Fruit fly (Drosophila melanogaster) whole organism, wandering third instar larva: ENCODE data around the gene Ndf.

Experiments
- Abd-B ChIP-seq: fragments of >200 bp; optimal IDR thresholded peaks from 2 replicates; lab custom pipeline; 2017; ENCODE audit warnings: missing biosample characterization, missing genetic modification characterization
- CG32264 ChIP-seq: fragments of 200-800 bp; sonication (Bioruptor generic); optimal IDR thresholded peaks from 2 replicates; lab custom pipeline; 2016; ENCODE audit warnings: missing biosample characterization, missing genetic modification characterization
- CG9705 ChIP-seq: fragments of 200-800 bp; sonication (Bioruptor generic); optimal IDR thresholded peaks from 2 replicates; lab custom pipeline; 2018; ENCODE audit warnings: missing biosample characterization, mild to moderate bottlenecking, missing genetic modification characterization
- CrebA ChIP-seq: fragments of 200-800 bp; sonication (Bioruptor generic); optimal IDR thresholded peaks from 2 replicates; lab custom pipeline; 2016; ENCODE audit warnings: missing biosample characterization, mild to moderate bottlenecking, missing genetic modification characterization, borderline replicate concordance
- Dfd ChIP-seq: fragments of >200 bp; optimal IDR thresholded peaks from 2 replicates; lab custom pipeline; 2017; ENCODE audit warnings: missing biosample characterization, missing genetic modification characterization
- Dif ChIP-seq: fragments of 200-275, 200-300 bp; sonication (Bioruptor generic); optimal IDR thresholded peaks from 2 replicates; lab custom pipeline; 2018; ENCODE audit warnings: missing biosample characterization, missing genetic modification characterization; ENCODE audit not compliant: partially characterized antibody
- GATAd ChIP-seq: sonication (Bioruptor generic); optimal IDR thresholded peaks from 2 replicates; lab custom pipeline; 2016; ENCODE audit warnings: missing biosample characterization, missing genetic modification characterization
- HLH106 ChIP-seq: fragments of 200-800 bp; optimal IDR thresholded peaks from 3 replicates; lab custom pipeline; 2019; ENCODE audit warnings: missing biosample characterization, mild to moderate bottlenecking, missing genetic modification characterization, moderate library complexity
- Hnf4 ChIP-seq: fragments of 200-800 bp; sonication (Bioruptor generic); optimal IDR thresholded peaks from 2 replicates; lab custom pipeline; 2016; ENCODE audit warnings: missing biosample characterization, mild to moderate bottlenecking, missing genetic modification characterization
- Hr78 ChIP-seq: fragments of >200 bp; optimal IDR thresholded peaks from 2 replicates; lab custom pipeline; 2017; ENCODE audit warnings: missing biosample characterization, missing genetic modification characterization
- Hr83 ChIP-seq: fragments of 200-300 bp; sonication (Bioruptor generic); optimal IDR thresholded peaks from 2 replicates; lab custom pipeline; 2016; ENCODE audit warnings: missing biosample characterization, mild to moderate bottlenecking, missing genetic modification characterization, moderate library complexity; ENCODE audit not compliant: poor library complexity, severe bottlenecking
- Jra ChIP-seq: sonication (Bioruptor generic); optimal IDR thresholded peaks from 2 replicates; lab custom pipeline; 2016; ENCODE audit warnings: missing biosample characterization, missing genetic modification characterization
- Mio ChIP-seq: sonication (Bioruptor generic); optimal IDR thresholded peaks from 2 replicates; lab custom pipeline; 2016; ENCODE audit warnings: missing biosample characterization, missing genetic modification characterization
- Myc ChIP-seq: fragments of >200 bp; optimal IDR thresholded peaks from 2 replicates; lab custom pipeline; 2017
- N ChIP-seq: fragments of >200 bp; optimal IDR thresholded peaks from 2 replicates; lab custom pipeline; 2018; ENCODE audit warnings: missing biosample characterization, missing external identifiers, missing genetic modification characterization
- OdsH ChIP-seq: fragments of 200-800 bp; sonication (Bioruptor generic); optimal IDR thresholded peaks from 2 replicates; lab custom pipeline; 2016; ENCODE audit warnings: missing biosample characterization, mild to moderate bottlenecking, missing genetic modification characterization
- Rel ChIP-seq, 2 experiments: fragments of 200-800 bp; sonication (Bioruptor generic) in 1 of 2; optimal IDR thresholded peaks; 2 replicates in 1 of 2; 3 replicates in 1 of 2; lab custom pipeline; 2016 to 2019; ENCODE audit warnings: mild to moderate bottlenecking in 2 of 2, missing biosample characterization in 2 of 2, missing genetic modification characterization in 2 of 2, moderate library complexity in 1 of 2
- Sp1 ChIP-seq: fragments of 200-800 bp; sonication (Bioruptor generic); optimal IDR thresholded peaks from 3 replicates; lab custom pipeline; 2019; ENCODE audit warnings: missing biosample characterization, mild to moderate bottlenecking, missing genetic modification characterization, moderate library complexity
- Vsx2 ChIP-seq: fragments of 200-300, 225-300 bp; sonication (Bioruptor generic); optimal IDR thresholded peaks from 2 replicates; lab custom pipeline; 2018; ENCODE audit warnings: missing biosample characterization, missing genetic modification characterization; ENCODE audit not compliant: partially characterized antibody
- br ChIP-seq: fragments of 200-800 bp; sonication (Bioruptor generic); optimal IDR thresholded peaks from 2 replicates; lab custom pipeline; 2016; ENCODE audit warnings: missing biosample characterization, missing genetic modification characterization
- brk ChIP-seq: fragments of 200-800 bp; sonication (Bioruptor generic); optimal IDR thresholded peaks from 2 replicates; lab custom pipeline; 2016; ENCODE audit warnings: missing biosample characterization, mild to moderate bottlenecking, missing genetic modification characterization
- dl ChIP-seq, 2 experiments: fragments of 175-275, 200-275 bp in 1 of 2; fragments of 200-275 bp in 1 of 2; sonication (Bioruptor generic); optimal IDR thresholded peaks; lab custom pipeline; 2018; ENCODE audit warnings: mild to moderate bottlenecking in 2 of 2, missing biosample characterization in 2 of 2, missing genetic modification characterization in 2 of 2, moderate library complexity in 2 of 2; ENCODE audit not compliant: partially characterized antibody in 2 of 2, insufficient read depth in 1 of 2
- dmrt93B ChIP-seq: fragments of 200-800 bp; sonication (Bioruptor generic); optimal IDR thresholded peaks from 2 replicates; lab custom pipeline; 2018; ENCODE audit warnings: missing biosample characterization, mild to moderate bottlenecking, missing genetic modification characterization
- dsf ChIP-seq: sonication (Bioruptor generic); optimal IDR thresholded peaks from 2 replicates; lab custom pipeline; 2016; ENCODE audit warnings: missing biosample characterization, missing genetic modification characterization, borderline replicate concordance
- ey ChIP-seq: fragments of 200-800 bp; sonication (Bioruptor generic); optimal IDR thresholded peaks from 2 replicates; lab custom pipeline; 2016; ENCODE audit warnings: missing biosample characterization, missing genetic modification characterization
- foxo ChIP-seq, 2 experiments: fragments of 200-800 bp; sonication (Bioruptor generic); optimal IDR thresholded peaks; 2 replicates in 1 of 2; 3 replicates in 1 of 2; lab custom pipeline; 2016 to 2017; ENCODE audit warnings: missing biosample characterization in 2 of 2, missing genetic modification characterization in 2 of 2
- fru ChIP-seq: fragments of 200-800 bp; sonication (Bioruptor generic); optimal IDR thresholded peaks from 3 replicates; lab custom pipeline; 2016; ENCODE audit warnings: missing biosample characterization, mild to moderate bottlenecking, missing genetic modification characterization
- h ChIP-seq: fragments of 200-800 bp; sonication (Bioruptor generic); optimal IDR thresholded peaks from 3 replicates; lab custom pipeline; 2016; ENCODE audit warnings: missing biosample characterization, mild to moderate bottlenecking, missing genetic modification characterization
- jim ChIP-seq: fragments of 175-275, 200-325 bp; sonication (Bioruptor generic); optimal IDR thresholded peaks from 2 replicates; lab custom pipeline; 2016; ENCODE audit warnings: missing biosample characterization, mild to moderate bottlenecking, missing genetic modification characterization
- lola ChIP-seq: fragments of >200 bp; optimal IDR thresholded peaks from 2 replicates; lab custom pipeline; 2017; ENCODE audit warnings: missing biosample characterization, missing genetic modification characterization
- pan ChIP-seq: fragments of >200 bp; optimal IDR thresholded peaks from 2 replicates; lab custom pipeline; 2017
- psq ChIP-seq: fragments of 200-800 bp; sonication (Bioruptor generic); optimal IDR thresholded peaks from 3 replicates; lab custom pipeline; 2017; ENCODE audit warnings: missing biosample characterization, mild to moderate bottlenecking, missing genetic modification characterization, moderate library complexity
- rgr ChIP-seq: fragments of 200-800 bp; sonication (Bioruptor generic); optimal IDR thresholded peaks from 3 replicates; lab custom pipeline; 2016; ENCODE audit warnings: missing biosample characterization, mild to moderate bottlenecking, missing genetic modification characterization
- sage ChIP-seq: fragments of 200-800 bp; sonication (Bioruptor generic); optimal IDR thresholded peaks from 2 replicates; lab custom pipeline; 2016; ENCODE audit warnings: missing biosample characterization, mild to moderate bottlenecking, missing genetic modification characterization
- sv ChIP-seq: fragments of 200-800 bp; sonication (Bioruptor generic); optimal IDR thresholded peaks from 3 replicates; lab custom pipeline; 2016; ENCODE audit warnings: missing biosample characterization, missing genetic modification characterization
- tai ChIP-seq: sonication (Bioruptor generic); optimal IDR thresholded peaks from 2 replicates; lab custom pipeline; 2016; ENCODE audit warnings: missing biosample characterization, missing genetic modification characterization
- usp ChIP-seq: fragments of >200 bp; optimal IDR thresholded peaks from 2 replicates; lab custom pipeline; 2017; ENCODE audit warnings: missing biosample characterization, missing genetic modification characterization
- woc ChIP-seq: sonication (Bioruptor generic); optimal IDR thresholded peaks from 2 replicates; lab custom pipeline; 2016; ENCODE audit warnings: missing biosample characterization, mild to moderate bottlenecking, missing genetic modification characterization

Ndf gene

dm6 chr2L:9986402-9987350 lies 17.0 kb upstream of the Ndf start:
- TF ChIP-seq ey: peak; percentile 91
- TF ChIP-seq N (GFP tag; lab: Kevin White, UChicago): no peak
- peak; percentile 54 for TF ChIP-seq Mio (GFP tag; lab: Kevin White, UChicago)
- TF ChIP-seq Jra (GFP tag; lab: Kevin White, UChicago): peak; percentile 69
- TF ChIP-seq jim (GFP tag; lab: Kevin White, UChicago): no peak
- peak; percentile 78 for TF ChIP-seq sage (GFP tag; lab: Kevin White, UChicago)
- no peak for TF ChIP-seq CrebA (GFP tag; lab: Kevin White, UChicago)
- peak; percentile 93 for TF ChIP-seq fru (GFP tag; lab: Kevin White, UChicago)
- TF ChIP-seq pan (lab: Kevin White, UChicago): no peak
- TF ChIP-seq foxo (GFP tag; optimal IDR thresholded peaks at IDR 0.05; lab: Kevin White, UChicago): peak; percentile 37 to 92
- TF ChIP-seq dmrt93B: peak; percentile 85
- no peak for TF ChIP-seq Abd-B (GFP tag; lab: Kevin White, UChicago)
- peak; percentile 87 for TF ChIP-seq rgr (GFP tag; lab: Kevin White, UChicago)
- peak; percentile 89 for TF ChIP-seq OdsH (GFP tag; lab: Kevin White, UChicago)
- peak; percentile 85 for TF ChIP-seq psq
- TF ChIP-seq h: peak; percentile 93
- TF ChIP-seq Dfd (GFP tag; lab: Kevin White, UChicago): no peak
- no peak for TF ChIP-seq Hr78 (GFP tag; lab: Kevin White, UChicago)
- TF ChIP-seq usp: no peak
- peak; percentile 89 for TF ChIP-seq Sp1 (GFP tag; lab: Kevin White, UChicago)
- peak; percentile 62 for TF ChIP-seq Hr83 (GFP tag; lab: Kevin White, UChicago)
- TF ChIP-seq lola: no peak
- TF ChIP-seq Dif (GFP tag; lab: Kevin White, UChicago): no peak
- TF ChIP-seq woc (GFP tag; lab: Kevin White, UChicago): peak; percentile 90
- no peak for TF ChIP-seq tai (GFP tag; lab: Kevin White, UChicago)
- peak; percentile 16 for TF ChIP-seq Rel (GFP tag; optimal IDR thresholded peaks at IDR 0.05; lab: Kevin White, UChicago)
- TF ChIP-seq Rel (tag; optimal IDR thresholded peaks at IDR 0.05; lab: Kevin White, UChicago): peak; percentile 70
- TF ChIP-seq HLH106 (tag; lab: Kevin White, UChicago): peak; percentile 93
- peak; percentile 90 for TF ChIP-seq CG9705 (GFP tag; lab: Kevin White, UChicago)
- TF ChIP-seq sv (GFP tag; lab: Kevin White, UChicago): no peak
- TF ChIP-seq brk (GFP tag; lab: Kevin White, UChicago): peak; percentile 62
- no peak for TF ChIP-seq Vsx2 (GFP tag; lab: Kevin White, UChicago)
- no peak for TF ChIP-seq dl (GFP tag; optimal IDR thresholded peaks at IDR 0.05; lab: Kevin White, UChicago; ENCODE audit: insufficient read depth in 1 of 2, partially characterized antibody in 2 of 2)
- peak; percentile 57 for TF ChIP-seq dsf (GFP tag; lab: Kevin White, UChicago)
- TF ChIP-seq Myc (lab: Kevin White, UChicago): no peak
- TF ChIP-seq Hnf4: peak; percentile 90
- peak; percentile 81 for TF ChIP-seq CG32264 (GFP tag; lab: Kevin White, UChicago)
- TF ChIP-seq br (GFP tag; lab: Kevin White, UChicago): peak; percentile 92
- peak; percentile 45 for TF ChIP-seq GATAd
